Worm (Caenorhabditis elegans) whole organism, L1 larva: ENCODE data around the gene F47B10.3.
A peak's percentile ranks its signal among the peaks of the same experiment; 100 is the strongest.

Experiments
- C04F5.9 ChIP-seq: sonication (generic microtip); optimal IDR thresholded peaks from 2 replicates; lab custom pipeline; 2016; ENCODE audit warnings: missing genetic modification characterization, missing compliant biosample characterization
- C34B4.2 ChIP-seq: sonication (generic microtip); optimal IDR thresholded peaks from 2 replicates; lab custom pipeline; 2017; ENCODE audit warnings: mild to moderate bottlenecking, missing genetic modification characterization, missing compliant biosample characterization
- F16B12.6 ChIP-seq: fragments of 150-350 bp; optimal IDR thresholded peaks from 2 replicates; lab custom pipeline; 2014; ENCODE audit warnings: missing biosample characterization, missing genetic modification characterization
- Y116A8C.19 ChIP-seq: sonication (generic microtip); optimal IDR thresholded peaks from 2 replicates; lab custom pipeline; 2016; ENCODE audit warnings: missing compliant biosample characterization, missing genetic modification characterization, borderline replicate concordance
- aha-1 ChIP-seq: fragments of 150-350 bp; optimal IDR thresholded peaks from 2 replicates; lab custom pipeline; 2014; ENCODE audit warnings: missing biosample characterization, missing genetic modification characterization
- aly-2 ChIP-seq: fragments of 150-350 bp; optimal IDR thresholded peaks from 2 replicates; lab custom pipeline; 2014; ENCODE audit warnings: missing biosample characterization, missing genetic modification characterization
- blmp-1 ChIP-seq: fragments of 150-350 bp; optimal IDR thresholded peaks from 2 replicates; lab custom pipeline; 2014; ENCODE audit warnings: missing biosample characterization, missing genetic modification characterization
- ceh-63 ChIP-seq: fragments of 200-800 bp; sonication (Bioruptor generic); optimal IDR thresholded peaks from 2 replicates; lab custom pipeline; 2018; ENCODE audit warnings: mild to moderate bottlenecking, missing genetic modification characterization, missing compliant biosample characterization
- ceh-8 ChIP-seq: fragments of 200-800 bp; sonication (Bioruptor generic); optimal IDR thresholded peaks from 2 replicates; lab custom pipeline; 2018; ENCODE audit warnings: mild to moderate bottlenecking, missing genetic modification characterization, moderate library complexity, missing compliant biosample characterization
- ceh-82 ChIP-seq, 3 experiments: fragments of 150-350 bp in 1 of 3; sonication (generic microtip) in 2 of 3; optimal IDR thresholded peaks; 2 replicates each; lab custom pipeline; 2014 to 2017; ENCODE audit warnings: missing biosample characterization in 3 of 3, missing genetic modification characterization in 3 of 3
- ceh-90 ChIP-seq: sonication (generic microtip); optimal IDR thresholded peaks from 2 replicates; lab custom pipeline; 2016; ENCODE audit warnings: missing genetic modification characterization, missing compliant biosample characterization
- ces-1 ChIP-seq: fragments of 150-350 bp; optimal IDR thresholded peaks from 2 replicates; lab custom pipeline; 2014; ENCODE audit warnings: missing biosample characterization, missing genetic modification reagents, missing genetic modification characterization
- dpl-1 ChIP-seq, 3 experiments: fragments of 150-350 bp in 2 of 3; sonication (generic microtip) in 1 of 3; optimal IDR thresholded peaks; 2 replicates each; lab custom pipeline; 2014 to 2017; ENCODE audit warnings: missing biosample characterization in 3 of 3, missing genetic modification characterization in 3 of 3, missing genetic modification reagents in 3 of 3
- efl-1 ChIP-seq, 4 experiments: fragments of 150-350 bp; optimal IDR thresholded peaks in 3 of 4; peaks in 1 of 4; 1 replicate in 1 of 4; 2 replicates in 3 of 4; lab custom pipeline; 2014; ENCODE audit warnings: missing biosample characterization in 2 of 4, missing genetic modification characterization in 2 of 4, missing genetic modification reagents in 2 of 4
- egl-13 ChIP-seq: sonication (generic microtip); optimal IDR thresholded peaks from 2 replicates; lab custom pipeline; 2016; ENCODE audit warnings: missing genotype, missing genetic modification reagents, missing genetic modification characterization, missing compliant biosample characterization
- egl-27 ChIP-seq, 2 experiments: fragments of 150-350 bp in 1 of 2; sonication (generic microtip); optimal IDR thresholded peaks; 3 replicates each; lab custom pipeline; 2017 to 2018; ENCODE audit warnings: missing biosample characterization in 2 of 2, missing genetic modification characterization in 2 of 2, missing genetic modification reagents in 2 of 2
- elt-3 ChIP-seq, 6 experiments: fragments of 150-350 bp in 1 of 6; sonication (generic microtip); optimal IDR thresholded peaks; 2 replicates each; lab custom pipeline; 2017 to 2018; ENCODE audit warnings: missing biosample characterization in 6 of 6, missing genetic modification characterization in 6 of 6, inconsistent platforms in 1 of 6
- fkh-4 ChIP-seq: sonication (generic microtip); optimal IDR thresholded peaks from 2 replicates; lab custom pipeline; 2016; ENCODE audit warnings: missing compliant biosample characterization, missing genetic modification characterization, borderline replicate concordance
- fkh-8 ChIP-seq: sonication (generic microtip); optimal IDR thresholded peaks from 2 replicates; lab custom pipeline; 2016; ENCODE audit warnings: mild to moderate bottlenecking, missing genetic modification characterization, missing compliant biosample characterization
- hlh-4 ChIP-seq: sonication (generic microtip); optimal IDR thresholded peaks from 2 replicates; lab custom pipeline; 2016; ENCODE audit warnings: mild to moderate bottlenecking, missing genetic modification characterization, missing compliant biosample characterization
- jun-1 ChIP-seq: fragments of 150-350 bp; optimal IDR thresholded peaks from 2 replicates; lab custom pipeline; 2014; ENCODE audit warnings: missing biosample characterization, missing genetic modification reagents, missing genetic modification characterization
- lin-13 ChIP-seq: fragments of 150-350 bp; optimal IDR thresholded peaks from 2 replicates; lab custom pipeline; 2014; ENCODE audit warnings: missing biosample characterization, missing genetic modification reagents, missing genetic modification characterization
- lin-14 ChIP-seq: fragments of 200-800 bp; sonication (Bioruptor generic); optimal IDR thresholded peaks from 2 replicates; lab custom pipeline; 2018; ENCODE audit warnings: mild to moderate bottlenecking, missing genetic modification characterization, moderate library complexity, missing compliant biosample characterization
- lin-39 ChIP-seq: fragments of 150-350 bp; optimal IDR thresholded peaks from 2 replicates; lab custom pipeline; 2014; ENCODE audit warnings: missing biosample characterization, missing genetic modification reagents, missing genetic modification characterization
- lsy-2 ChIP-seq, 2 experiments: fragments of 150-350 bp; optimal IDR thresholded peaks; 2 replicates each; lab custom pipeline; 2014; ENCODE audit warnings: missing biosample characterization in 2 of 2, missing genetic modification characterization in 2 of 2
- mab-9 ChIP-seq: fragments of 200-800 bp; sonication (Bioruptor generic); IDR thresholded peaks from 2 replicates; pipeline ENCODE4 v1.3.6; 2022; ENCODE audit warnings: missing genetic modification reagents, missing genetic modification characterization, missing compliant biosample characterization
- mdl-1 ChIP-seq, 2 experiments: fragments of 150-350 bp; optimal IDR thresholded peaks; 2 replicates each; lab custom pipeline; 2014 to 2017; ENCODE audit warnings: missing biosample characterization in 2 of 2, missing genetic modification characterization in 2 of 2, inconsistent platforms in 1 of 2
- mef-2 ChIP-seq: fragments of 150-350 bp; optimal IDR thresholded peaks from 2 replicates; lab custom pipeline; 2014; ENCODE audit warnings: missing biosample characterization, missing genetic modification characterization
- mep-1 ChIP-seq: fragments of 150-350 bp; optimal IDR thresholded peaks from 2 replicates; lab custom pipeline; 2014; ENCODE audit warnings: missing biosample characterization, missing genetic modification characterization
- nhr-12 ChIP-seq: sonication (generic microtip); optimal IDR thresholded peaks from 2 replicates; lab custom pipeline; 2017; ENCODE audit warnings: missing biosample characterization, missing genetic modification characterization
- nhr-20 ChIP-seq: sonication (generic microtip); optimal IDR thresholded peaks from 2 replicates; lab custom pipeline; 2016; ENCODE audit warnings: mild to moderate bottlenecking, missing genetic modification characterization, missing compliant biosample characterization
- nhr-237 ChIP-seq: fragments of 150-350 bp; optimal IDR thresholded peaks from 2 replicates; lab custom pipeline; 2014; ENCODE audit warnings: missing biosample characterization, missing genetic modification characterization
- nhr-28 ChIP-seq: fragments of 150-350 bp; optimal IDR thresholded peaks from 2 replicates; lab custom pipeline; 2014; ENCODE audit warnings: missing biosample characterization, missing genetic modification characterization
- nhr-76 ChIP-seq: sonication (generic microtip); optimal IDR thresholded peaks from 2 replicates; lab custom pipeline; 2017; ENCODE audit warnings: missing biosample characterization, missing genetic modification characterization
- pqm-1 ChIP-seq: sonication (generic microtip); optimal IDR thresholded peaks from 3 replicates; lab custom pipeline; 2017; ENCODE audit warnings: missing biosample characterization, missing genetic modification characterization
- rnt-1 ChIP-seq: sonication (generic microtip); optimal IDR thresholded peaks from 2 replicates; lab custom pipeline; 2016; ENCODE audit warnings: mild to moderate bottlenecking, missing genetic modification characterization, moderate library complexity, missing compliant biosample characterization
- snu-23 ChIP-seq: sonication (generic microtip); optimal IDR thresholded peaks from 2 replicates; lab custom pipeline; 2016; ENCODE audit warnings: missing genetic modification characterization, missing compliant biosample characterization
- sox-4 ChIP-seq: sonication (generic microtip); optimal IDR thresholded peaks from 2 replicates; lab custom pipeline; 2016; ENCODE audit warnings: missing genetic modification characterization, missing compliant biosample characterization
- sptf-1 ChIP-seq: fragments of 150-350 bp; optimal IDR thresholded peaks from 2 replicates; lab custom pipeline; 2014; ENCODE audit warnings: missing biosample characterization, missing genetic modification characterization
- sup-37 ChIP-seq: fragments of 200-800 bp; sonication (Bioruptor generic); optimal IDR thresholded peaks from 2 replicates; lab custom pipeline; 2018; ENCODE audit warnings: mild to moderate bottlenecking, missing genetic modification characterization, missing compliant biosample characterization
- swsn-7 ChIP-seq: sonication (generic microtip); optimal IDR thresholded peaks from 2 replicates; lab custom pipeline; 2016; ENCODE audit warnings: missing genetic modification characterization, missing compliant biosample characterization
- tbx-2 ChIP-seq: sonication (generic microtip); optimal IDR thresholded peaks from 2 replicates; lab custom pipeline; 2016; ENCODE audit warnings: missing genetic modification characterization, missing compliant biosample characterization
- unc-130 ChIP-seq: fragments of 150-350 bp; optimal IDR thresholded peaks from 2 replicates; lab custom pipeline; 2017; ENCODE audit warnings: missing biosample characterization, missing genetic modification characterization, inconsistent platforms
- unc-30 ChIP-seq: sonication (generic microtip); optimal IDR thresholded peaks from 2 replicates; lab custom pipeline; 2017; ENCODE audit warnings: missing biosample characterization, missing genetic modification characterization
- unc-98 ChIP-seq: fragments of 200-800 bp; sonication (Bioruptor generic); IDR thresholded peaks from 2 replicates; pipeline ENCODE4 v1.3.6; 2022; ENCODE audit warnings: missing genetic modification characterization, missing compliant biosample characterization
- zip-4 ChIP-seq: fragments of 200-800 bp; sonication (Bioruptor generic); optimal IDR thresholded peaks from 2 replicates; lab custom pipeline; 2018; ENCODE audit warnings: mild to moderate bottlenecking, missing genetic modification characterization, moderate library complexity, missing compliant biosample characterization
- ztf-4 ChIP-seq: fragments of 150-350 bp; optimal IDR thresholded peaks from 2 replicates; lab custom pipeline; 2014; ENCODE audit warnings: missing biosample characterization, missing genetic modification characterization

The F47B10.3 gene

ce11 chrX:10890456-10890855, 1.5 kb upstream of the F47B10.3 start, which contains the start of gene F47B10.5:
Gene F47B10.5, minus strand, starts transcription at chrX:10890556.
- peak; percentile 69 for TF ChIP-seq blmp-1 (tag; lab: Kevin White, UChicago)
- no peak for TF ChIP-seq efl-1 (optimal IDR thresholded peaks at IDR 0.05; lab: Kevin White, UChicago)
- TF ChIP-seq efl-1 (GFP tag; optimal IDR thresholded peaks at IDR 0.05 in 1 of 2; lab: Kevin White, UChicago), result no peak
- TF ChIP-seq mab-9 (GFP tag; lab: Robert Waterston, UW), result no peak

- no peak for TF ChIP-seq dpl-1 (GFP tag; optimal IDR thresholded peaks at IDR 0.05; lab: Kevin White, UChicago)
- no peak for TF ChIP-seq egl-13 (tag; lab: Kevin White, UChicago)
- no peak for TF ChIP-seq C04F5.9 (tag; lab: Kevin White, UChicago)
- TF ChIP-seq ceh-63, result no peak
- no peak for TF ChIP-seq nhr-237 (tag; lab: Kevin White, UChicago)
- TF ChIP-seq sptf-1 (tag; lab: Kevin White, UChicago), result no peak
- TF ChIP-seq nhr-28 (tag; lab: Kevin White, UChicago), result no peak
- no peak for TF ChIP-seq sox-4 (tag; lab: Kevin White, UChicago)
- no peak for TF ChIP-seq unc-130 (tag; lab: Kevin White, UChicago)
- TF ChIP-seq Y116A8C.19 (tag; lab: Kevin White, UChicago), result no peak
- no peak for TF ChIP-seq ztf-4 (tag; lab: Kevin White, UChicago)
- TF ChIP-seq ceh-90 (tag; lab: Kevin White, UChicago), result no peak
- no peak for TF ChIP-seq ceh-82 (tag; optimal IDR thresholded peaks at IDR 0.05; lab: Kevin White, UChicago)
- no peak for TF ChIP-seq elt-3 (tag; optimal IDR thresholded peaks at IDR 0.05; lab: Kevin White, UChicago)
- TF ChIP-seq fkh-8 (tag; lab: Kevin White, UChicago), result no peak
- no peak for TF ChIP-seq tbx-2
- no peak for TF ChIP-seq pqm-1 (tag; lab: Kevin White, UChicago)
These were observed 1.0 kb upstream of the F47B10.3 start, which contains the start of gene F47B10.4 for ce11 chrX:10890965-10891364. Gene F47B10.4, plus strand, starts transcription at chrX:10891265.

ce11 chrX:10896498-10896897, 4.5 kb downstream of the F47B10.3 start, which contains the start of gene haly-1:
Gene haly-1, minus strand, starts transcription at chrX:10896598.
- no peak for TF ChIP-seq C34B4.2
- TF ChIP-seq lin-13 (GFP tag; lab: Kevin White, UChicago), result no peak
- no peak for TF ChIP-seq ceh-8 (GFP tag; lab: Kevin White, UChicago)
- no peak for TF ChIP-seq nhr-76 (tag; lab: Kevin White, UChicago)
- no peak for TF ChIP-seq swsn-7 (tag; lab: Kevin White, UChicago)
- TF ChIP-seq nhr-20 (tag; lab: Kevin White, UChicago), result no peak
- TF ChIP-seq aha-1 (tag; lab: Kevin White, UChicago), result no peak
- TF ChIP-seq elt-3 (tag; optimal IDR thresholded peaks at IDR 0.05; lab: Kevin White, UChicago), result no peak
- no peak for TF ChIP-seq nhr-12
- no peak for TF ChIP-seq mep-1
- TF ChIP-seq rnt-1 (tag; lab: Kevin White, UChicago), result no peak
- no peak for TF ChIP-seq sup-37 (GFP tag; lab: Kevin White, UChicago)

ce11 chrX:10900079-10900724, 8.2 kb downstream of the F47B10.3 start, which contains the start of gene suca-1:
Gene suca-1, minus strand, starts transcription at chrX:10900114.
- TF ChIP-seq snu-23 (GFP tag; lab: Kevin White, UChicago) (peak; percentile 61), unc-98 (GFP tag; lab: Robert Waterston, UW) (no peak), mef-2 (tag; lab: Kevin White, UChicago) (no peak), F16B12.6 (peak; percentile 93), mdl-1 (tag; optimal IDR thresholded peaks at IDR 0.05; lab: Kevin White, UChicago) (peak in 1 of 2 experiments; percentile 27), lin-39 (no peak), egl-13 (tag; lab: Kevin White, UChicago) (no peak), rnt-1 (tag; lab: Kevin White, UChicago) (peak; percentile 61), sup-37 (GFP tag; lab: Kevin White, UChicago) (no peak), jun-1 (tag; lab: Kevin White, UChicago) (peak; percentile 7), egl-27 (tag; optimal IDR thresholded peaks at IDR 0.05; lab: Kevin White, UChicago) (no peak), lsy-2 (tag; optimal IDR thresholded peaks at IDR 0.05; lab: Kevin White, UChicago) (peak; percentile 14 to 50), ces-1 (GFP tag; lab: Kevin White, UChicago) (no peak), pqm-1 (tag; lab: Kevin White, UChicago) (no peak), unc-30 (tag; lab: Kevin White, UChicago) (no peak), fkh-4 (tag; lab: Kevin White, UChicago) (no peak), zip-4 (no peak), nhr-28 (tag; lab: Kevin White, UChicago) (no peak), hlh-4 (tag; lab: Kevin White, UChicago) (no peak), lin-14 (peak; percentile 72), aly-2 (tag; lab: Kevin White, UChicago) (no peak)
